Fruit fly (Drosophila melanogaster): ENCODE results near the gene wol.

wol gene

dm6 chr2L:8279400-8280065 is 23.3 kb downstream of the wol start (continued):
- TF ChIP-seq CG2129 (GFP tag; IDR thresholded peaks at IDR 0.05; ENCODE audit: partially characterized antibody) (no peak), H2.0 (GFP tag; IDR thresholded peaks at IDR 0.05) (peak; percentile 35; the same call in 1 of the 2 replicates), CG34422 (GFP tag; IDR thresholded peaks at IDR 0.05) (no peak), CG8924 (tag; optimal IDR thresholded peaks at IDR 0.05) (peak; percentile 74), prd (optimal IDR thresholded peaks at IDR 0.05) (no peak), prd (GFP tag; IDR thresholded peaks at IDR 0.05) (peak; percentile 82; the same call in 2 of the 3 replicates), Dip2 (GFP tag; IDR thresholded peaks at IDR 0.05) (no peak), CG31388 (GFP tag; optimal IDR thresholded peaks at IDR 0.05) (peak; percentile 13), tio (GFP tag; optimal IDR thresholded peaks at IDR 0.05) (peak; percentile 61), az2 (GFP tag; optimal IDR thresholded peaks at IDR 0.05) (peak; percentile 72), ewg (GFP tag; optimal IDR thresholded peaks at IDR 0.05) (peak; percentile 44), pita (GFP tag; optimal IDR thresholded peaks at IDR 0.05) (no peak), NFAT (GFP tag; IDR thresholded peaks at IDR 0.05) (no peak), CG13296 (GFP tag; optimal IDR thresholded peaks at IDR 0.05) (no peak), CG6765 (GFP tag; optimal IDR thresholded peaks at IDR 0.05) (no peak), dpn (GFP tag; optimal IDR thresholded peaks at IDR 0.05) (peak; percentile 40 to 62), Awh (GFP tag; IDR thresholded peaks at IDR 0.05) (0 out of 2 replicates have a peak, but pooled peaks have one; percentile 50), Bdp1 (GFP tag; optimal IDR thresholded peaks at IDR 0.05) (peak; percentile 37), ab (GFP tag; optimal IDR thresholded peaks at IDR 0.05) (no peak), CG30403 (GFP tag; optimal IDR thresholded peaks at IDR 0.05) (peak; percentile 62), Fer3 (tag; optimal IDR thresholded peaks at IDR 0.05) (peak; percentile 11)

- peak; percentile 77 for TF ChIP-seq Kr (GFP tag; optimal IDR thresholded peaks at IDR 0.05)
- peak; percentile 98 for TF ChIP-seq phol (tag; optimal IDR thresholded peaks at IDR 0.05)
- peak; percentile 84 for TF ChIP-seq slp2 (GFP tag; optimal IDR thresholded peaks at IDR 0.05)
- peak; percentile 93 for TF ChIP-seq Bteb2 (GFP tag; optimal IDR thresholded peaks at IDR 0.05)
- peak; percentile 95 for TF ChIP-seq CG3838 (GFP tag; optimal IDR thresholded peaks at IDR 0.05)
- peak; percentile 86 for TF ChIP-seq maf-S (GFP tag; optimal IDR thresholded peaks at IDR 0.05)
- peak; percentile 85 for TF ChIP-seq pnt (GFP tag; optimal IDR thresholded peaks at IDR 0.05)
- peak; percentile 81 for TF ChIP-seq CG17186 (GFP tag; optimal IDR thresholded peaks at IDR 0.05)
- peak; percentile 97 for TF ChIP-seq gt (GFP tag; IDR thresholded peaks at IDR 0.05)
- TF ChIP-seq CG10543 (GFP tag; optimal IDR thresholded peaks at IDR 0.05) = peak; percentile 67
- TF ChIP-seq CG34376 (GFP tag; optimal IDR thresholded peaks at IDR 0.05) = peak; percentile 73
- peak; percentile 99 for TF ChIP-seq CG34422 (GFP tag; IDR thresholded peaks at IDR 0.05)
- TF ChIP-seq CG12071 (GFP tag; optimal IDR thresholded peaks at IDR 0.05) = peak; percentile 88
- peak; percentile 93 for TF ChIP-seq CG9215 (GFP tag; IDR thresholded peaks at IDR 0.05)
- no peak for TF ChIP-seq usp (GFP tag; optimal IDR thresholded peaks at IDR 0.05)
- TF ChIP-seq CG6765 (GFP tag; optimal IDR thresholded peaks at IDR 0.05) = peak; percentile 91
- peak; percentile 11 to 62 for TF ChIP-seq insv (GFP tag; optimal IDR thresholded peaks at IDR 0.05)
- TF ChIP-seq CG7372 (GFP tag; IDR thresholded peaks at IDR 0.05) = peak; percentile 97
- TF ChIP-seq nau (GFP tag; optimal IDR thresholded peaks at IDR 0.05) = peak; percentile 96
- TF ChIP-seq CG12299 (tag; optimal IDR thresholded peaks at IDR 0.05) = peak; percentile 97
- TF ChIP-seq CG11695 (GFP tag; IDR thresholded peaks at IDR 0.05) = peak; percentile 99
- TF ChIP-seq CG12744 (GFP tag; optimal IDR thresholded peaks at IDR 0.05) = peak; percentile 93
- TF ChIP-seq chn (GFP tag; optimal IDR thresholded peaks at IDR 0.05) = peak; percentile 96
- peak; percentile 88 for TF ChIP-seq Jarid2 (GFP tag; optimal IDR thresholded peaks at IDR 0.05)
- peak; percentile 73 for TF ChIP-seq da (GFP tag; optimal IDR thresholded peaks at IDR 0.05)
- TF ChIP-seq CG8290 (GFP tag; optimal IDR thresholded peaks at IDR 0.05) = peak; percentile 99
- TF ChIP-seq CG8290 (tag; optimal IDR thresholded peaks at IDR 0.05) = peak; percentile 40 to 92
- TF ChIP-seq crol (GFP tag; IDR thresholded peaks at IDR 0.05) = peak; percentile 84
- TF ChIP-seq Hmx (GFP tag; optimal IDR thresholded peaks at IDR 0.05) = no peak
- TF ChIP-seq bigmax (GFP tag; optimal IDR thresholded peaks at IDR 0.05) = peak; percentile 61
- peak; percentile 97 for TF ChIP-seq kay (GFP tag; optimal IDR thresholded peaks at IDR 0.05)
These were observed 25.1 kb downstream of the wol start for dm6 chr2L:8277561-8278201.
